Fruit fly (Drosophila melanogaster) whole organism, adult: Measurements from ENCODE around the gene CG7860.

Experiments used
- CG11617 ChIP-seq: fragments of 200-800 bp; sonication (Bioruptor generic); optimal IDR thresholded peaks from 2 replicates; lab custom pipeline; 2017; ENCODE audit warnings: mild to moderate bottlenecking, missing biosample characterization, missing genetic modification reagents, missing genetic modification characterization
- CG14711 ChIP-seq: fragments of 200-800 bp; sonication (Bioruptor generic); optimal IDR thresholded peaks from 2 replicates; lab custom pipeline; 2018; ENCODE audit warnings: missing biosample characterization, mild to moderate bottlenecking, missing genetic modification characterization, moderate library complexity
- CG5204 ChIP-seq: fragments of 200-800 bp; sonication (Bioruptor generic); optimal IDR thresholded peaks from 2 replicates; lab custom pipeline; 2016; ENCODE audit warnings: missing biosample characterization, missing genetic modification characterization
- Clk ChIP-seq: fragments of 200-800 bp; sonication (Bioruptor generic); optimal IDR thresholded peaks from 2 replicates; lab custom pipeline; 2017; ENCODE audit warnings: missing biosample characterization, missing genetic modification characterization
- bab1 ChIP-seq: fragments of 200-800 bp; sonication (Bioruptor generic); optimal IDR thresholded peaks from 3 replicates; lab custom pipeline; 2019; ENCODE audit warnings: missing biosample characterization, mild to moderate bottlenecking, missing genetic modification characterization, moderate library complexity
- ovo ChIP-seq: fragments of 200-800 bp; sonication (Bioruptor generic); optimal IDR thresholded peaks from 2 replicates; lab custom pipeline; 2016; ENCODE audit warnings: missing biosample characterization, missing genetic modification characterization

dm6 chrX:15593477-15594229 lies 24.9 kb downstream of the CG7860 start, which contains the start of gene Chsy:
- no peak for TF ChIP-seq ovo (GFP tag; lab: Kevin White, UChicago)
- no peak for TF ChIP-seq CG5204 (GFP tag; lab: Kevin White, UChicago)
- no peak for TF ChIP-seq CG14711 (tag; lab: Kevin White, UChicago)
- no peak for TF ChIP-seq Clk (GFP tag; lab: Kevin White, UChicago)
- no peak for TF ChIP-seq CG11617
- no peak for TF ChIP-seq bab1
